Worm (Caenorhabditis elegans) whole organism, L3 larva: ENCODE results near the gene best-9.

Source experiments
- R02D3.7 ChIP-seq: fragments of 150-350 bp; optimal IDR thresholded peaks from 2 replicates; lab custom pipeline; 2014; ENCODE audit warnings: missing biosample characterization, missing genetic modification characterization
- ZK546.5 ChIP-seq: sonication (generic microtip); optimal IDR thresholded peaks from 2 replicates; lab custom pipeline; 2017; ENCODE audit warnings: missing biosample characterization, missing genetic modification characterization
- aly-2 ChIP-seq: fragments of 150-350 bp; optimal IDR thresholded peaks from 2 replicates; lab custom pipeline; 2014; ENCODE audit warnings: missing biosample characterization, missing genetic modification characterization
- ama-1 ChIP-seq: fragments of 150-350 bp; optimal IDR thresholded peaks from 2 replicates; lab custom pipeline; 2018
- ceh-16 ChIP-seq: sonication (generic microtip); optimal IDR thresholded peaks from 2 replicates; lab custom pipeline; 2017; ENCODE audit warnings: missing biosample characterization, missing genetic modification characterization
- ceh-28 ChIP-seq: fragments of 150-350 bp; optimal IDR thresholded peaks from 2 replicates; lab custom pipeline; 2014; ENCODE audit warnings: missing biosample characterization, missing genetic modification reagents, missing genetic modification characterization
- ceh-82 ChIP-seq: fragments of 150-350 bp; optimal IDR thresholded peaks from 2 replicates; lab custom pipeline; 2014; ENCODE audit warnings: missing biosample characterization, missing genetic modification characterization
- ceh-9 ChIP-seq: sonication (generic microtip); optimal IDR thresholded peaks from 2 replicates; lab custom pipeline; 2018; ENCODE audit warnings: missing biosample characterization, missing genetic modification characterization
- daf-12 ChIP-seq: fragments of 150-350 bp; optimal IDR thresholded peaks from 2 replicates; lab custom pipeline; 2014; ENCODE audit warnings: missing biosample characterization, missing genetic modification reagents, missing genetic modification characterization
- egl-5 ChIP-seq: fragments of 150-350 bp; optimal IDR thresholded peaks from 2 replicates; lab custom pipeline; 2017; ENCODE audit warnings: missing biosample characterization, missing genetic modification reagents, missing genetic modification characterization, inconsistent platforms
- elt-1 ChIP-seq: fragments of 150-350 bp; optimal IDR thresholded peaks from 2 replicates; lab custom pipeline; 2014; ENCODE audit warnings: missing biosample characterization, missing genetic modification characterization
- elt-2 ChIP-seq: sonication (generic microtip); optimal IDR thresholded peaks from 2 replicates; lab custom pipeline; 2016; ENCODE audit warnings: missing genetic modification reagents, mild to moderate bottlenecking, missing genetic modification characterization, missing compliant biosample characterization
- elt-3 ChIP-seq, 3 experiments: fragments of 150-350 bp in 1 of 3; sonication (generic microtip) in 2 of 3; optimal IDR thresholded peaks; 2 replicates in 2 of 3; 4 replicates in 1 of 3; lab custom pipeline; 2014 to 2017; ENCODE audit warnings: missing biosample characterization in 3 of 3, missing genetic modification characterization in 3 of 3
- fkh-10 ChIP-seq: sonication (generic microtip); optimal IDR thresholded peaks from 2 replicates; lab custom pipeline; 2017; ENCODE audit warnings: missing biosample characterization, missing genetic modification reagents, missing genetic modification characterization
- fkh-2 ChIP-seq: fragments of 150-350 bp; optimal IDR thresholded peaks from 2 replicates; lab custom pipeline; 2014; ENCODE audit warnings: missing biosample characterization, missing genetic modification reagents, missing genetic modification characterization
- fos-1 ChIP-seq: fragments of 150-350 bp; optimal IDR thresholded peaks from 2 replicates; lab custom pipeline; 2014; ENCODE audit warnings: missing biosample characterization, missing genetic modification characterization
- hmg-11 ChIP-seq: sonication (generic microtip); optimal IDR thresholded peaks from 2 replicates; lab custom pipeline; 2016; ENCODE audit warnings: missing genetic modification characterization, missing compliant biosample characterization
- jun-1 ChIP-seq: fragments of 150-350 bp; optimal IDR thresholded peaks from 2 replicates; lab custom pipeline; 2014; ENCODE audit warnings: missing biosample characterization, missing genetic modification reagents, missing genetic modification characterization
- lin-15B ChIP-seq: fragments of 150-350 bp; optimal IDR thresholded peaks from 2 replicates; lab custom pipeline; 2014; ENCODE audit warnings: missing biosample characterization, missing genetic modification characterization
- lin-39 ChIP-seq: fragments of 150-350 bp; optimal IDR thresholded peaks from 2 replicates; lab custom pipeline; 2018; ENCODE audit warnings: missing biosample characterization, missing genetic modification reagents, missing genetic modification characterization
- lsy-12 ChIP-seq: sonication (generic microtip); optimal IDR thresholded peaks from 2 replicates; lab custom pipeline; 2016; ENCODE audit warnings: mild to moderate bottlenecking, missing genetic modification characterization, missing compliant biosample characterization
- mdl-1 ChIP-seq: fragments of 150-350 bp; optimal IDR thresholded peaks from 2 replicates; lab custom pipeline; 2014; ENCODE audit warnings: missing biosample characterization, missing genetic modification characterization
- mml-1 ChIP-seq: fragments of 150-350 bp; sonication (generic microtip); optimal IDR thresholded peaks from 3 replicates; lab custom pipeline; 2014; ENCODE audit warnings: missing biosample characterization, missing genetic modification characterization
- nfya-1 ChIP-seq: sonication (generic microtip); optimal IDR thresholded peaks from 2 replicates; lab custom pipeline; 2017; ENCODE audit warnings: missing genetic modification characterization, mild to moderate bottlenecking, missing compliant biosample characterization, antibody characterized with exemption, moderate library complexity; ENCODE audit not compliant: insufficient read depth
- nhr-11 ChIP-seq: fragments of 150-350 bp; optimal IDR thresholded peaks from 2 replicates; lab custom pipeline; 2014; ENCODE audit warnings: missing biosample characterization, missing genetic modification characterization
- nhr-12 ChIP-seq: fragments of 150-350 bp; optimal IDR thresholded peaks from 2 replicates; lab custom pipeline; 2014; ENCODE audit warnings: missing biosample characterization, missing genetic modification characterization
- nhr-23 ChIP-seq: fragments of 150-350 bp; optimal IDR thresholded peaks from 2 replicates; lab custom pipeline; 2014; ENCODE audit warnings: missing biosample characterization, missing genetic modification reagents, missing genetic modification characterization
- nhr-237 ChIP-seq: fragments of 150-350 bp; optimal IDR thresholded peaks from 2 replicates; lab custom pipeline; 2014; ENCODE audit warnings: missing biosample characterization, missing genetic modification characterization
- nhr-25 ChIP-seq: sonication (generic microtip); optimal IDR thresholded peaks from 2 replicates; lab custom pipeline; 2017; ENCODE audit warnings: missing biosample characterization, missing genetic modification characterization
- nhr-28 ChIP-seq: fragments of 150-350 bp; optimal IDR thresholded peaks from 2 replicates; lab custom pipeline; 2014; ENCODE audit warnings: missing biosample characterization, missing genetic modification characterization
- nhr-43 ChIP-seq: sonication (generic microtip); optimal IDR thresholded peaks from 2 replicates; lab custom pipeline; 2016; ENCODE audit warnings: mild to moderate bottlenecking, missing genetic modification characterization, missing compliant biosample characterization; ENCODE audit not compliant: poor library complexity, severe bottlenecking
- nhr-67 ChIP-seq: fragments of 150-350 bp; optimal IDR thresholded peaks from 2 replicates; lab custom pipeline; 2014; ENCODE audit warnings: missing biosample characterization, missing genetic modification characterization
- nhr-76 ChIP-seq: fragments of 150-350 bp; sonication (generic microtip); optimal IDR thresholded peaks from 5 replicates; lab custom pipeline; 2014; ENCODE audit warnings: missing biosample characterization, missing genetic modification characterization
- nhr-77 ChIP-seq: fragments of 150-350 bp; optimal IDR thresholded peaks from 2 replicates; lab custom pipeline; 2014; ENCODE audit warnings: missing biosample characterization, missing genetic modification characterization
- pha-4 ChIP-seq: fragments of 150-350 bp; optimal IDR thresholded peaks from 2 replicates; lab custom pipeline; 2014; ENCODE audit warnings: missing biosample characterization, missing genetic modification reagents, missing genetic modification characterization
- pqm-1 ChIP-seq: fragments of 150-350 bp; optimal IDR thresholded peaks from 2 replicates; lab custom pipeline; 2017; ENCODE audit warnings: missing biosample characterization, missing genetic modification characterization, inconsistent platforms
- sea-2 ChIP-seq: fragments of 150-350 bp; sonication (generic microtip); optimal IDR thresholded peaks from 4 replicates; lab custom pipeline; 2014; ENCODE audit warnings: missing biosample characterization, missing genetic modification reagents, missing genetic modification characterization
- skn-1 ChIP-seq: fragments of 150-350 bp; optimal IDR thresholded peaks from 2 replicates; lab custom pipeline; 2014; ENCODE audit warnings: missing biosample characterization, missing genetic modification characterization
- snpc-4 ChIP-seq: fragments of 150-350 bp; optimal IDR thresholded peaks from 2 replicates; lab custom pipeline; 2014; ENCODE audit warnings: missing biosample characterization, missing genetic modification characterization
- tbx-2 ChIP-seq: sonication (generic microtip); optimal IDR thresholded peaks from 2 replicates; lab custom pipeline; 2016; ENCODE audit warnings: mild to moderate bottlenecking, missing genetic modification characterization, missing compliant biosample characterization
- unc-39 ChIP-seq: sonication (generic microtip); optimal IDR thresholded peaks from 4 replicates; lab custom pipeline; 2017; ENCODE audit warnings: missing biosample characterization, missing genetic modification characterization
- unc-62 ChIP-seq: fragments of 150-350 bp; sonication (generic microtip); optimal IDR thresholded peaks from 4 replicates; lab custom pipeline; 2014; ENCODE audit warnings: missing biosample characterization, missing genetic modification reagents, missing genetic modification characterization
- zag-1 ChIP-seq: fragments of 150-350 bp; optimal IDR thresholded peaks from 2 replicates; lab custom pipeline; 2014; ENCODE audit warnings: missing biosample characterization, missing genetic modification characterization
- ztf-11 ChIP-seq: fragments of 150-350 bp; optimal IDR thresholded peaks from 2 replicates; lab custom pipeline; 2014; ENCODE audit warnings: missing biosample characterization, missing genetic modification characterization
- ztf-4 ChIP-seq: fragments of 150-350 bp; optimal IDR thresholded peaks from 2 replicates; lab custom pipeline; 2014; ENCODE audit warnings: missing biosample characterization, missing genetic modification characterization

The best-9 gene

DNA sequence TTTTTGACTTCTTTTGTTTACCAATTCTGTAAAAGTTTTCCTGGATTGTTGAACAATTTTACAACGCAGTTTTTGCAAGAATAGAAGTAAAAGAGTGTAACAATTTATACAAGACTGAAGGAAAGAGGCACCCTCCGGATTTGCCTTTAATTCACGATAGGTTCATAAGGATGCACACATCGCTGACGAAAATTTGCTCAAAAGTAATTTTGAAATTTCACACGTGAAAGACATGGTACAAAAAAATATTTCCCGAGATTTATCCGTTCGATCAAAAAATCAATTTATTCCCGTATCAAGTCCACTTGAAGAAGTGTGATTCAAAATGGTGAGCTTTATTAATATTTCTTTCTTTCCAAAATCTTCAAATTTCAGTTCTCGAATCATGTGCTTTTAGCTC, 17.4 kb downstream of the best-9 start, which contains the start of gene C43G2.3:
Gene C43G2.3 (plus strand): TSS at position 301 of the 400 bp plus-strand sequence.
- no peak for TF ChIP-seq hmg-11

DNA sequence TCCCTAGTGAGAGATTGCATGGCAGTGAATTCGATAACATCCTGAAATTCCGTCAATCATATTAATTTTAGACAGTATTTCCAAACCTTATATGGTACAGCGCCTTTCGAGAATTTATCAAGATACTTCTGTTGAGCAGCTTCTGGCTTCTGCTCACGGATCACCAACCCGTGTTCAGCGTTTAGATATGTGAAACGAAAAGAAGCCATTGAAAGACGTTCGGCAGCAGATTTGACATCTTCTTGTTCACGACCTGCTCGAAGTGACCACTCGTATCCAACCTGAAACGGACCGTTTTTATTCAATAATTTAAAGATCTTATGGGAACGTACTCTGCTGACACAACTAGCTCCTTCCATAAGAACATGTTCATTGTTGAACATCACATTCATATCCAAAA, 21.1 kb downstream of the best-9 start:
- no peak for TF ChIP-seq aly-2 (tag; lab: Kevin White, UChicago)
- TF ChIP-seq daf-12, result no peak
- TF ChIP-seq unc-62 (GFP tag; lab: Kevin White, UChicago), result no peak
- TF ChIP-seq nhr-77 (tag; lab: Kevin White, UChicago), result no peak
- TF ChIP-seq elt-2 (tag; lab: Kevin White, UChicago), result no peak
- no peak for TF ChIP-seq ZK546.5
- no peak for TF ChIP-seq nhr-43 (tag; lab: Kevin White, UChicago)
- no peak for TF ChIP-seq nhr-11
- TF ChIP-seq unc-39, result no peak
- no peak for TF ChIP-seq fos-1
- TF ChIP-seq elt-1 (tag; lab: Kevin White, UChicago), result no peak

DNA sequence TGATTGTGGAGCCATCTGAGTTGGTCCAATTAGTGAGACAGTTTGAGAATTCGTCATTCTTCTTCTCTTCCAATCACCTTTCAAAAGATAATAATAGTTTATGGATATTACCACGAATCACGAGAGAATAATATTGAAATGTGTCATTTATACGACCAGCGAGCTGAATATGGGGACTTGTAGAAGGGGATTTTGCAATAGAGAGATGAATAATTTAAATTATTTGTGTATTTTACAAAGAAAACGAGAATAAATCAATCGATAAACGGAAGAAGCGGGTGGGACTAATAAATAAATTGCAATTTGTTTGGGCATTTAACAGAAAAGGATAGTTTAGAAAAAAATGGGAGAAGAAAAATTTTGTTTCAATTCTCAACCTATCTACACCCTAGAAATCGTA, 22.1 kb downstream of the best-9 start, which contains the start of gene odr-8:
Gene odr-8 (minus strand): TSS at position 101 of the 400 bp plus-strand sequence.
- TF ChIP-seq mdl-1 (tag; lab: Kevin White, UChicago), result no peak
- TF ChIP-seq fkh-2 (tag; lab: Kevin White, UChicago), result no peak
- TF ChIP-seq hmg-11, result no peak
- no peak for TF ChIP-seq nhr-67 (tag; lab: Kevin White, UChicago)

DNA sequence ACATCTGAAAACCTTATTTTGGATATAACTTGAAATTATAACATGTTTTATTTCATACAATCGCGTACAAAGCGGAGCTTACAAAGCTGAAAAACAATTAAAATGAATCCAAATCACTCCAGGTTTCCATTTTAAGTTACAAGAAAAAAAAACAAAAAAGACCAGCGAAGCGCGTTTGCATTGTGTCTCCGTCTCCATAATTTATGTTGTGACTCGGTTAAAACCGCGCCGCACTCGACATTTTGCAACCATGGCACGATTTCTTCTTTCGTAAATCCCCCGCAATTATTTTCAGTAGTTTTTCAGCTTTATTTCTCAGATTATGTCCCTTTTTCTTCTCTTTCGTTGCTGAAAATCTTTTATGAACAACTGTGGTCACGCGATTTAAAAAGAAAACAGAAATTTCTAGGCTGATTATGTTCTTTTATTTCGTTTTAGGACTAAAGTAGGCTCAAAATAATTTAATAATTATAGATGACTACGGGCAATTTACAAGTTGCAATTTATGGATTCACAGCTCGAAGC, 24.9 kb downstream of the best-9 start, which contains the start of the genes F38A5.2 and dnj-11:
Gene F38A5.2 (minus strand): TSS at position 4 of the 525 bp plus-strand sequence.
Gene dnj-11 (plus strand): TSS at position 475 of the 525 bp plus-strand sequence.
- TF ChIP-seq hmg-11 (peak; percentile 76), ceh-9 (tag; lab: Kevin White, UChicago) (no peak), lsy-12 (tag; lab: Kevin White, UChicago) (peak; percentile 27), daf-12 (no peak), lin-15B (tag; lab: Kevin White, UChicago) (peak; percentile 94), nhr-28 (tag; lab: Kevin White, UChicago) (no peak), ztf-11 (no peak), mdl-1 (tag; lab: Kevin White, UChicago) (no peak), fkh-2 (tag; lab: Kevin White, UChicago) (no peak), nhr-12 (no peak), ama-1 (lab: Kevin White, UChicago) (no peak), nhr-23 (peak; percentile 85), unc-39 (no peak), pqm-1 (tag; lab: Kevin White, UChicago) (peak; percentile 62), nhr-76 (tag; lab: Kevin White, UChicago) (no peak), jun-1 (peak; percentile 34), ztf-4 (tag; lab: Kevin White, UChicago) (no peak), ceh-82 (tag; lab: Kevin White, UChicago) (no peak), nfya-1 (tag; lab: Kevin White, UChicago) (peak; percentile 86), egl-5 (tag; lab: Kevin White, UChicago) (peak; percentile 71), nhr-11 (no peak), lin-39 (tag; lab: Kevin White, UChicago) (peak; percentile 64), ZK546.5 (no peak), zag-1 (tag; lab: Kevin White, UChicago) (no peak), fkh-10 (GFP tag; lab: Kevin White, UChicago) (peak; percentile 44), aly-2 (tag; lab: Kevin White, UChicago) (no peak), nhr-25 (tag; lab: Kevin White, UChicago) (peak; percentile 89), sea-2 (GFP tag; lab: Kevin White, UChicago) (no peak), ceh-16 (no peak), unc-62 (GFP tag; lab: Kevin White, UChicago) (no peak), tbx-2 (tag; lab: Kevin White, UChicago) (no peak), ceh-28 (tag; lab: Kevin White, UChicago) (peak; percentile 18), mml-1 (no peak), snpc-4 (tag; lab: Kevin White, UChicago) (peak; percentile 82), nhr-43 (tag; lab: Kevin White, UChicago) (peak; percentile 69), elt-2 (tag; lab: Kevin White, UChicago) (peak; percentile 28), elt-3 (tag; optimal IDR thresholded peaks at IDR 0.05; lab: Kevin White, UChicago) (no peak), skn-1 (tag; lab: Kevin White, UChicago) (peak; percentile 83), R02D3.7 (peak; percentile 68), fos-1 (no peak), pha-4 (peak; percentile 97), nhr-237 (tag; lab: Kevin White, UChicago) (no peak)
- TF ChIP-seq, all 47 proteins: peak for 18
